Fruit fly (Drosophila melanogaster) whole organism, embryonic: ENCODE measurements around the gene CG14402.

Experiments
- Atf3 ChIP-seq: fragments of 200-800 bp; sonication (Bioruptor generic); optimal IDR thresholded peaks from 3 replicates; lab custom pipeline; 2016; ENCODE audit warnings: missing biosample characterization, missing genetic modification characterization
- CG10209 ChIP-seq: fragments of 200-800 bp; sonication (Bioruptor generic); optimal IDR thresholded peaks from 3 replicates; lab custom pipeline; 2017; ENCODE audit warnings: missing biosample characterization, mild to moderate bottlenecking, missing genetic modification characterization, missing genetic modification reagents
- CG1024 ChIP-seq: fragments of 200-800 bp; sonication (Bioruptor generic); IDR thresholded peaks from 2 replicates; pipeline ENCODE4 v1.3.6; 2022; ENCODE audit warnings: missing biosample characterization, missing genetic modification characterization
- CG10462 ChIP-seq: fragments of 200-800 bp; sonication (Bioruptor generic); optimal IDR thresholded peaks from 2 replicates; lab custom pipeline; 2016; ENCODE audit warnings: missing biosample characterization, missing genetic modification characterization
- CG10979 ChIP-seq: fragments of 200-800 bp; sonication (Bioruptor generic); optimal IDR thresholded peaks from 2 replicates; lab custom pipeline; 2018; ENCODE audit warnings: missing biosample characterization, mild to moderate bottlenecking, missing genetic modification characterization, moderate library complexity
- CG12942 ChIP-seq: fragments of 200-800 bp; sonication (Bioruptor generic); optimal IDR thresholded peaks from 3 replicates; lab custom pipeline; 2016; ENCODE audit warnings: missing biosample characterization, missing genetic modification characterization
- CG1602 ChIP-seq: fragments of 200-800 bp; sonication (Bioruptor generic); optimal IDR thresholded peaks from 3 replicates; lab custom pipeline; 2016; ENCODE audit warnings: missing biosample characterization, missing genetic modification characterization
- CG17829 ChIP-seq: fragments of 200-800 bp; optimal IDR thresholded peaks from 2 replicates; lab custom pipeline; 2019; ENCODE audit warnings: missing biosample characterization, mild to moderate bottlenecking, missing genetic modification characterization, moderate library complexity
- CG2712 ChIP-seq: fragments of 200-800 bp; optimal IDR thresholded peaks from 3 replicates; lab custom pipeline; 2019; ENCODE audit warnings: missing biosample characterization, mild to moderate bottlenecking, missing genetic modification characterization, moderate library complexity
- CG33557 ChIP-seq: fragments of 200-800 bp; sonication (Bioruptor generic); optimal IDR thresholded peaks from 2 replicates; lab custom pipeline; 2019; ENCODE audit warnings: missing biosample characterization, mild to moderate bottlenecking, missing genetic modification characterization, moderate library complexity
- CG4730 ChIP-seq: fragments of 200-800 bp; sonication (Bioruptor generic); IDR thresholded peaks from 2 replicates; pipeline ENCODE4 v1.3.6; 2022; ENCODE audit warnings: missing biosample characterization, missing genetic modification characterization
- CG4820 ChIP-seq: fragments of 200-800 bp; sonication (Bioruptor generic); optimal IDR thresholded peaks from 3 replicates; lab custom pipeline; 2016; ENCODE audit warnings: missing biosample characterization, missing genetic modification characterization
- CG5953 ChIP-seq: fragments of 200-800 bp; sonication (Bioruptor generic); IDR thresholded peaks from 2 replicates; pipeline ENCODE4 v1.3.6; 2022; ENCODE audit warnings: missing biosample characterization, missing genetic modification characterization
- CG8924 ChIP-seq: fragments of 200-800 bp; optimal IDR thresholded peaks from 3 replicates; lab custom pipeline; 2019; ENCODE audit warnings: missing biosample characterization, mild to moderate bottlenecking, missing genetic modification characterization, moderate library complexity
- CG9817 ChIP-seq: fragments of 200-800 bp; sonication (Bioruptor generic); optimal IDR thresholded peaks from 2 replicates; lab custom pipeline; 2018; ENCODE audit warnings: missing biosample characterization, mild to moderate bottlenecking, missing genetic modification characterization, moderate library complexity
- D19A ChIP-seq: fragments of 200-800 bp; optimal IDR thresholded peaks from 3 replicates; lab custom pipeline; 2019; ENCODE audit warnings: missing biosample characterization, mild to moderate bottlenecking, missing genetic modification characterization, moderate library complexity
- Deaf1 ChIP-seq: fragments of 200-800 bp; optimal IDR thresholded peaks from 3 replicates; lab custom pipeline; 2019; ENCODE audit warnings: missing biosample characterization, mild to moderate bottlenecking, missing genetic modification characterization, moderate library complexity
- Dll ChIP-seq: fragments of 200-800 bp; sonication (Bioruptor generic); IDR thresholded peaks from 4 replicates; pipeline ENCODE4 v1.3.6; 2022; ENCODE audit warnings: missing biosample characterization, missing genetic modification characterization; ENCODE audit not compliant: partially characterized antibody
- Dref ChIP-seq: fragments of 200-800 bp; sonication (Bioruptor generic); IDR thresholded peaks from 2 replicates; pipeline ENCODE4 v1.3.6; 2022; ENCODE audit warnings: missing biosample characterization, missing genetic modification characterization
- H15 ChIP-seq: fragments of 200-800 bp; sonication (Bioruptor generic); IDR thresholded peaks from 3 replicates; pipeline ENCODE4 v1.3.6; 2022; ENCODE audit warnings: missing biosample characterization, missing genetic modification characterization
- HHEX ChIP-seq: fragments of 200-800 bp; sonication (Bioruptor generic); optimal IDR thresholded peaks from 3 replicates; lab custom pipeline; 2017; ENCODE audit warnings: missing biosample characterization, mild to moderate bottlenecking, missing genetic modification characterization, missing genetic modification reagents
- Hand ChIP-seq: fragments of 200-800 bp; sonication (Bioruptor generic); optimal IDR thresholded peaks from 2 replicates; lab custom pipeline; 2017; ENCODE audit warnings: mild to moderate bottlenecking, missing biosample characterization, missing genetic modification reagents, missing genetic modification characterization
- Lhr ChIP-seq: fragments of 200-800 bp; sonication (Bioruptor generic); optimal IDR thresholded peaks from 3 replicates; lab custom pipeline; 2017; ENCODE audit warnings: mild to moderate bottlenecking, missing biosample characterization, missing genetic modification reagents, missing genetic modification characterization
- Nf-YC ChIP-seq: fragments of 200-800 bp; optimal IDR thresholded peaks from 3 replicates; lab custom pipeline; 2019; ENCODE audit warnings: missing biosample characterization, mild to moderate bottlenecking, missing genetic modification characterization, moderate library complexity
- Sry-β ChIP-seq: fragments of 200-800 bp; sonication (Bioruptor generic); optimal IDR thresholded peaks from 2 replicates; lab custom pipeline; 2018; ENCODE audit warnings: missing biosample characterization, mild to moderate bottlenecking, missing genetic modification characterization, moderate library complexity
- Taf1 ChIP-seq: fragments of 200-800 bp; sonication (Bioruptor generic); IDR thresholded peaks from 2 replicates; pipeline ENCODE4 v1.3.6; 2022; ENCODE audit warnings: missing biosample characterization, missing genetic modification characterization
- amos ChIP-seq: fragments of 200-800 bp; sonication (Bioruptor generic); IDR thresholded peaks from 2 replicates; pipeline ENCODE4 v1.3.6; 2022; ENCODE audit warnings: missing biosample characterization, missing genetic modification characterization; ENCODE audit not compliant: partially characterized antibody
- ash1 ChIP-seq: fragments of 200-800 bp; sonication (Bioruptor generic); optimal IDR thresholded peaks from 2 replicates; lab custom pipeline; 2018; ENCODE audit warnings: missing biosample characterization, mild to moderate bottlenecking, missing genetic modification characterization
- cas ChIP-seq: fragments of 200-800 bp; sonication (Bioruptor generic); IDR thresholded peaks from 2 replicates; pipeline ENCODE4 v1.3.6; 2022; ENCODE audit warnings: missing biosample characterization, missing genetic modification characterization
- cg ChIP-seq: fragments of 200-800 bp; sonication (Bioruptor generic); optimal IDR thresholded peaks from 3 replicates; lab custom pipeline; 2019; ENCODE audit warnings: missing biosample characterization, mild to moderate bottlenecking, missing genetic modification characterization, moderate library complexity
- chif ChIP-seq, 2 experiments: fragments of 200-800 bp; sonication (Bioruptor generic); optimal IDR thresholded peaks; 3 replicates each; lab custom pipeline; 2016; ENCODE audit warnings: missing biosample characterization in 2 of 2, missing genetic modification characterization in 2 of 2
- ci ChIP-seq: fragments of 200-800 bp; sonication (Bioruptor generic); IDR thresholded peaks from 3 replicates; pipeline ENCODE4 v1.3.6; 2022; ENCODE audit warnings: missing biosample characterization, missing genetic modification characterization
- da ChIP-seq: fragments of 200-800 bp; sonication (Bioruptor generic); optimal IDR thresholded peaks from 2 replicates; lab custom pipeline; 2016; ENCODE audit warnings: missing biosample characterization, missing genetic modification characterization
- dpn ChIP-seq, 2 experiments: fragments of 200-800 bp; sonication (Bioruptor generic); optimal IDR thresholded peaks; 3 replicates each; lab custom pipeline; 2016; ENCODE audit warnings: missing biosample characterization in 2 of 2, missing genetic modification characterization in 2 of 2
- ems ChIP-seq: fragments of 200-800 bp; sonication (Bioruptor generic); optimal IDR thresholded peaks from 3 replicates; lab custom pipeline; 2016; ENCODE audit warnings: missing biosample characterization, missing genetic modification characterization
- fd3F ChIP-seq: fragments of 200-800 bp; sonication (Bioruptor generic); optimal IDR thresholded peaks from 2 replicates; lab custom pipeline; 2018; ENCODE audit warnings: missing biosample characterization, mild to moderate bottlenecking, missing genetic modification characterization, moderate library complexity
- fd96Cb ChIP-seq: fragments of 200-800 bp; sonication (Bioruptor generic); optimal IDR thresholded peaks from 2 replicates; lab custom pipeline; 2018; ENCODE audit warnings: missing biosample characterization, mild to moderate bottlenecking, missing genetic modification characterization, moderate library complexity
- fru ChIP-seq: fragments of >200 bp; optimal IDR thresholded peaks from 2 replicates; lab custom pipeline; 2017
- gcm2 ChIP-seq: fragments of 200-800 bp; sonication (Bioruptor generic); optimal IDR thresholded peaks from 2 replicates; lab custom pipeline; 2016; ENCODE audit warnings: missing biosample characterization, missing genetic modification characterization
- hbn ChIP-seq: fragments of 200-800 bp; sonication (Bioruptor generic); IDR thresholded peaks from 2 replicates; pipeline ENCODE4 v1.3.6; 2022; ENCODE audit warnings: missing biosample characterization, missing genetic modification characterization; ENCODE audit not compliant: partially characterized antibody
- lola ChIP-seq, 3 experiments: fragments of >200 bp in 2 of 3; fragments of 200-800 bp in 1 of 3; sonication (Bioruptor generic) in 1 of 3; optimal IDR thresholded peaks; 2 replicates each; lab custom pipeline; 2017 to 2019; ENCODE audit warnings: missing biosample characterization in 3 of 3, missing genetic modification characterization in 3 of 3, mild to moderate bottlenecking in 1 of 3, moderate library complexity in 1 of 3
- onecut ChIP-seq: fragments of 200-800 bp; sonication (Bioruptor generic); IDR thresholded peaks from 2 replicates; pipeline ENCODE4 v1.3.6; 2022; ENCODE audit warnings: missing biosample characterization, missing genetic modification characterization
- org-1 ChIP-seq: fragments of 200-800 bp; sonication (Bioruptor generic); optimal IDR thresholded peaks from 2 replicates; lab custom pipeline; 2017; ENCODE audit warnings: missing biosample characterization, missing genetic modification characterization
- ranshi ChIP-seq: fragments of 200-800 bp; sonication (Bioruptor generic); IDR thresholded peaks from 2 replicates; pipeline ENCODE4 v1.3.6; 2022; ENCODE audit warnings: missing biosample characterization, missing genetic modification characterization
- schlank ChIP-seq: fragments of 200-800 bp; sonication (Bioruptor generic); optimal IDR thresholded peaks from 2 replicates; lab custom pipeline; 2018; ENCODE audit warnings: missing biosample characterization, mild to moderate bottlenecking, missing genetic modification characterization
- sens ChIP-seq: fragments of 200-800 bp; sonication (Bioruptor generic); peaks from one replicate; lab custom pipeline; 2016; ENCODE audit warnings: missing biosample characterization, missing genetic modification characterization
- tgo ChIP-seq: fragments of 200-800 bp; sonication (Bioruptor generic); IDR thresholded peaks from 3 replicates; pipeline ENCODE4 v1.3.6; 2022; ENCODE audit warnings: missing biosample characterization, missing genetic modification characterization
- tin ChIP-seq: fragments of 200-800 bp; sonication (Bioruptor generic); optimal IDR thresholded peaks from 3 replicates; lab custom pipeline; 2016; ENCODE audit warnings: missing biosample characterization, missing genetic modification characterization
- ttk ChIP-seq: fragments of 200-800 bp; sonication (Bioruptor generic); IDR thresholded peaks from 2 replicates; pipeline ENCODE4 v2.1.2; 2022; ENCODE audit warnings: missing biosample characterization, missing genetic modification characterization
- wor ChIP-seq: fragments of 200-800 bp; sonication (Bioruptor generic); IDR thresholded peaks from 2 replicates; pipeline ENCODE4 v1.3.6; 2022; ENCODE audit warnings: missing biosample characterization, missing genetic modification characterization

The CG14402 gene

dm6 chr2L:20811039-20811652 lies 38.0 kb upstream of the CG14402 start (continued):
- TF ChIP-seq schlank (tag; lab: Kevin White, UChicago), result no peak
- TF ChIP-seq onecut, result no peak
- TF ChIP-seq Atf3, result no peak
- TF ChIP-seq Taf1 (GFP tag; lab: Robert Waterston, UW), result no peak
- TF ChIP-seq dpn (GFP tag; optimal IDR thresholded peaks at IDR 0.05; lab: Kevin White, UChicago), result peak in 1 of 2 experiments; percentile 18
- TF ChIP-seq gcm2 (GFP tag; lab: Kevin White, UChicago), result no peak
- TF ChIP-seq CG1602, result peak; percentile 21
- TF ChIP-seq HHEX (GFP tag; lab: Kevin White, UChicago), result peak; percentile 19
- TF ChIP-seq D19A (tag; lab: Kevin White, UChicago), result peak; percentile 68
- peak; percentile 44; the same call in 1 of the 2 replicates for TF ChIP-seq ttk (GFP tag; lab: Robert Waterston, UW)
- no peak for TF ChIP-seq lola (GFP tag; optimal IDR thresholded peaks at IDR 0.05; lab: Kevin White, UChicago)
- TF ChIP-seq Nf-YC, result peak; percentile 13
- no peak for TF ChIP-seq CG5953
- no peak for TF ChIP-seq fru (lab: Kevin White, UChicago)
- no peak for TF ChIP-seq amos (GFP tag; lab: Robert Waterston, UW)
- no peak for TF ChIP-seq CG33557 (GFP tag; lab: Kevin White, UChicago)
- TF ChIP-seq CG12942 (GFP tag; lab: Kevin White, UChicago), result peak; percentile 4
- no peak for TF ChIP-seq cg (GFP tag; lab: Kevin White, UChicago)
- peak; percentile 41 for TF ChIP-seq CG4820 (GFP tag; lab: Kevin White, UChicago)
- no peak for TF ChIP-seq cas (GFP tag; lab: Robert Waterston, UW)
- peak; percentile 42 for TF ChIP-seq Deaf1 (tag; lab: Kevin White, UChicago)
- no peak for TF ChIP-seq CG10462 (GFP tag; lab: Kevin White, UChicago)
- TF ChIP-seq tin, result peak; percentile 16
- TF ChIP-seq Sry-β (GFP tag; lab: Kevin White, UChicago), result no peak
- TF ChIP-seq ems (GFP tag; lab: Kevin White, UChicago), result peak; percentile 8
- TF ChIP-seq CG2712 (tag; lab: Kevin White, UChicago), result peak; percentile 57
- TF ChIP-seq tgo, result peak; percentile 17; the same call in 1 of the 3 replicates
- TF ChIP-seq hbn (GFP tag; lab: Robert Waterston, UW), result no peak
- TF ChIP-seq fd96Cb (tag; lab: Kevin White, UChicago), result peak; percentile 39
- peak; percentile 72 for TF ChIP-seq sens
- TF ChIP-seq Dref, result no peak
- TF ChIP-seq CG1024, result no peak
- no peak for TF ChIP-seq Lhr (GFP tag; lab: Kevin White, UChicago)
- TF ChIP-seq wor (GFP tag; lab: Robert Waterston, UW), result 0 out of 2 replicates have a peak, but pooled peaks have one; percentile 16
- TF ChIP-seq da (GFP tag; lab: Kevin White, UChicago), result no peak
- peak; percentile 75 for TF ChIP-seq ci (GFP tag; lab: Robert Waterston, UW)
- TF ChIP-seq org-1, result peak; percentile 15
- TF ChIP-seq CG9817 (tag; lab: Kevin White, UChicago), result peak; percentile 24
- TF ChIP-seq CG17829 (tag; lab: Kevin White, UChicago), result peak; percentile 29
- TF ChIP-seq CG4730, result peak; percentile 33; the same call in 1 of the 2 replicates
- peak; percentile 29 for TF ChIP-seq CG10979
- TF ChIP-seq ash1, result no peak
- no peak for TF ChIP-seq Dll (GFP tag; lab: Robert Waterston, UW)
- TF ChIP-seq ranshi (GFP tag; lab: Robert Waterston, UW), result 0 out of 2 replicates have a peak, but pooled peaks have one; percentile 27
- TF ChIP-seq H15 (GFP tag; lab: Robert Waterston, UW), result peak; percentile 60; the same call in 2 of the 3 replicates
- TF ChIP-seq Hand (GFP tag; lab: Kevin White, UChicago), result no peak
- peak in 1 of 2 experiments; percentile 35 for TF ChIP-seq chif (GFP tag; optimal IDR thresholded peaks at IDR 0.05; lab: Kevin White, UChicago)
- TF ChIP-seq CG8924 (tag; lab: Kevin White, UChicago), result peak; percentile 57
- TF ChIP-seq fd3F, result peak; percentile 29
- peak; percentile 47 for TF ChIP-seq CG10209 (GFP tag; lab: Kevin White, UChicago)
